Worm (Caenorhabditis elegans): Measurements from ENCODE around the gene stdh-1.

The stdh-1 gene

DNA sequence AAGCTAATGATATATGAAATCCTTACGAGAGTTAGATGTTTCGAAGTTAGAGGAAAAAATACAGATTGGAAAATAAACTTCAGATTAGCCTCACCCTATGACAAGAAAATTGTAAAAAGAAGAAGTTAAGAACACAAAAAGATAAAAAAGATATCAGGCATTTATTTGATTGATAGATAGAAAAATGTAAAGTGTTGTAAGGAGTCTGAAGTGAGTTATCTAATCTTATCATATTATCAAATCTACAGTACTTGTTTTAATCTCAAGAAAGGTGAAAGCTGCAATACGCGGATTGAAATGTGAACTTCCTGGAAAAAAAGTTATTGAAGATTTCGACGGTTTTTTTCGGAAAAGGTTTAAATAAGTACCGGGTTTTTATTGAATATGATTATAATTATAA, 29.1 kb downstream of the stdh-1 start:
- TF ChIP-seq hlh-17 (GFP tag; optimal IDR thresholded peaks at IDR 0.05; ENCODE audit: borderline replicate concordance) = no peak
- TF ChIP-seq pqm-1 (tag; optimal IDR thresholded peaks at IDR 0.05) = no peak
- TF ChIP-seq lin-35 (GFP tag; optimal IDR thresholded peaks at IDR 0.05) = no peak
- TF ChIP-seq unc-62 (GFP tag; optimal IDR thresholded peaks at IDR 0.05) = no peak
- no peak for TF ChIP-seq xbp-1 (tag; optimal IDR thresholded peaks at IDR 0.05)
- peak in 5 of 6 experiments; percentile 25 to 93 (median 82) for TF ChIP-seq elt-3 (tag; optimal IDR thresholded peaks at IDR 0.05)
- TF ChIP-seq dpl-1 (GFP tag; optimal IDR thresholded peaks at IDR 0.05) = no peak
- no peak for TF ChIP-seq nhr-85 (tag)
- TF ChIP-seq egl-27 (tag; optimal IDR thresholded peaks at IDR 0.05) = no peak
- no peak for TF ChIP-seq tlp-1 (tag; optimal IDR thresholded peaks at IDR 0.05)
- no peak for TF ChIP-seq lin-13 (GFP tag; optimal IDR thresholded peaks at IDR 0.05)
- no peak for TF ChIP-seq Y116A8C.19 (tag; optimal IDR thresholded peaks at IDR 0.05; ENCODE audit: borderline replicate concordance)
- peak in 1 of 2 experiments; percentile 2 for TF ChIP-seq lsy-2 (tag; optimal IDR thresholded peaks at IDR 0.05)
- no peak for TF ChIP-seq ama-1 (optimal IDR thresholded peaks at IDR 0.05)
- no peak for TF ChIP-seq nhr-90 (tag; optimal IDR thresholded peaks at IDR 0.05; ENCODE audit: poor library complexity)
- TF ChIP-seq aly-2 (tag; optimal IDR thresholded peaks at IDR 0.05) = no peak
- TF ChIP-seq blmp-1 (tag; optimal IDR thresholded peaks at IDR 0.05) = peak; percentile 41
- TF ChIP-seq nhr-84 (tag; optimal IDR thresholded peaks at IDR 0.05) = no peak
- no peak for TF ChIP-seq sup-37 (GFP tag; optimal IDR thresholded peaks at IDR 0.05)

ce11 chrV:13936052-13936451, 29.8 kb downstream of the stdh-1 start:
- peak; percentile 77 for TF ChIP-seq nhr-85 (tag)
- TF ChIP-seq nhr-20 (tag; optimal IDR thresholded peaks at IDR 0.05) = peak; percentile 2
- TF ChIP-seq hlh-17 (GFP tag; optimal IDR thresholded peaks at IDR 0.05; ENCODE audit: borderline replicate concordance) = no peak
- no peak for TF ChIP-seq C04F5.9 (tag; optimal IDR thresholded peaks at IDR 0.05)
- peak; percentile 1 for TF ChIP-seq nhr-71 (tag; optimal IDR thresholded peaks at IDR 0.05)
- peak in 2 of 6 experiments; percentile 25 to 31 for TF ChIP-seq elt-3 (tag; optimal IDR thresholded peaks at IDR 0.05)
- peak in 1 of 2 experiments; percentile 11 for TF ChIP-seq lin-35 (GFP tag; optimal IDR thresholded peaks at IDR 0.05)
- TF ChIP-seq grh-1 (GFP tag; IDR thresholded peaks at IDR 0.05) = peak; percentile 63
- no peak for TF ChIP-seq skn-1 (tag; optimal IDR thresholded peaks at IDR 0.05)
- no peak for TF ChIP-seq aly-2 (tag; optimal IDR thresholded peaks at IDR 0.05)
- peak; percentile 19 for TF ChIP-seq blmp-1 (tag; optimal IDR thresholded peaks at IDR 0.05)

ce11 chrV:13936850-13937249, 30.6 kb downstream of the stdh-1 start, which contains the start of gene srw-145:
srw-145 (plus strand) TSS chrV:13937150.
- TF ChIP-seq pax-3 (tag; optimal IDR thresholded peaks at IDR 0.05) = no peak
- no peak for TF ChIP-seq ama-1 (optimal IDR thresholded peaks at IDR 0.05)
- TF ChIP-seq nhr-76 (tag; optimal IDR thresholded peaks at IDR 0.05) = no peak
- TF ChIP-seq nhr-12 (tag; optimal IDR thresholded peaks at IDR 0.05) = no peak
- TF ChIP-seq fkh-8 (tag; optimal IDR thresholded peaks at IDR 0.05) = peak; percentile 45
- TF ChIP-seq nhr-71 (tag; optimal IDR thresholded peaks at IDR 0.05) = peak; percentile 48
- TF ChIP-seq swsn-7 (tag; optimal IDR thresholded peaks at IDR 0.05) = no peak
- TF ChIP-seq jun-1 (tag; optimal IDR thresholded peaks at IDR 0.05) = no peak
- TF ChIP-seq tbx-2 (tag; optimal IDR thresholded peaks at IDR 0.05) = no peak
- TF ChIP-seq nhr-19 (GFP tag; conservative IDR thresholded peaks at IDR 0.05) = no peak
- peak; percentile 31 for TF ChIP-seq nhr-11 (tag; optimal IDR thresholded peaks at IDR 0.05)
- no peak for TF ChIP-seq hpl-2 (GFP tag; optimal IDR thresholded peaks at IDR 0.05)
- TF ChIP-seq mep-1 (tag; optimal IDR thresholded peaks at IDR 0.05) = no peak
- no peak for TF ChIP-seq ets-5 (GFP tag; IDR thresholded peaks at IDR 0.05)
- no peak for TF ChIP-seq unc-86 (tag; optimal IDR thresholded peaks at IDR 0.05)
- TF ChIP-seq ztf-4 (tag; optimal IDR thresholded peaks at IDR 0.05) = no peak
- TF ChIP-seq zip-4 (GFP tag; optimal IDR thresholded peaks at IDR 0.05) = no peak
- no peak for TF ChIP-seq pqm-1 (tag; optimal IDR thresholded peaks at IDR 0.05)
- TF ChIP-seq nhr-47 (tag; optimal IDR thresholded peaks at IDR 0.05) = peak; percentile 44
- TF ChIP-seq nhr-237 (tag; optimal IDR thresholded peaks at IDR 0.05) = no peak
- no peak for TF ChIP-seq C04F5.9 (tag; optimal IDR thresholded peaks at IDR 0.05)
- TF ChIP-seq irx-1 (tag; optimal IDR thresholded peaks at IDR 0.05) = no peak
- no peak for TF ChIP-seq unc-98 (GFP tag; IDR thresholded peaks at IDR 0.05)

Measured in whole organism, L1 larva.